Worm (Caenorhabditis elegans): ENCODE data around the gene ubc-17.

Gene ubc-17

DNA sequence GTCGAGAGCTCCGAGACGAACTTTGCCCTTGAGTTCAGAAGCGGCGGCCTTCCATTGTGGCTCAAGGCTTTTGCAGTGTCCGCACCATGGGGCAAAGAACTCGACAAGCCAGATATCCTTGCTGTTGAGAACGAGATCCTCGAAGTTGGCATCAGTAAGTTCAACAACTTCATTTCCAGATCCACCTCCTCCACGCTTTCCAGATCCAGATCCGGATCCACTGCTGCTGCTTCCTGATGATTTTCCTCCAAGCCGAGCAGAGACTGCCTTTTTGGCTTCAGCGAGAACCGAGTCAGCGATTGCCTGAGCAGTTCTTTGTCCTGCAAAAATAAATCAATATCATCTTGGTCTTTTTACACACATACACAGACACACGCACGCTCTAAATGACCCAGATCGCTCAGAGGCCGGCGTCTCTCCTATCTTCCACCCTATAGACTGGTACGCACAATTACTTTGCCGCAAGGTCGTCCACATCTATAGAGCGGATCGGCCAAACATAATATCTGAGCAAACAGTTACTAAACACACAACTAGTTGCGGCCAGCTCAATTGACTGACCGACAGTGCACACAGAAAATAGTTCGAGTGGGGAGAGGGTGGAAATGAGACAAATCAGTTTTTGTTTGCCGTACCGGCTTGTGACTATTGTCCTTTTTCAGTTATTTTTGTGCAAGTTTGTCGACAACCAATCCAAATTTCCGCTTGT, 17.0 kb downstream of the ubc-17 start:
- TF ChIP-seq him-1 (tag; optimal IDR thresholded peaks at IDR 0.05) (no peak), W03F9.2 (tag; optimal IDR thresholded peaks at IDR 0.05) (no peak), dao-5 (tag; optimal IDR thresholded peaks at IDR 0.05) (no peak)

DNA sequence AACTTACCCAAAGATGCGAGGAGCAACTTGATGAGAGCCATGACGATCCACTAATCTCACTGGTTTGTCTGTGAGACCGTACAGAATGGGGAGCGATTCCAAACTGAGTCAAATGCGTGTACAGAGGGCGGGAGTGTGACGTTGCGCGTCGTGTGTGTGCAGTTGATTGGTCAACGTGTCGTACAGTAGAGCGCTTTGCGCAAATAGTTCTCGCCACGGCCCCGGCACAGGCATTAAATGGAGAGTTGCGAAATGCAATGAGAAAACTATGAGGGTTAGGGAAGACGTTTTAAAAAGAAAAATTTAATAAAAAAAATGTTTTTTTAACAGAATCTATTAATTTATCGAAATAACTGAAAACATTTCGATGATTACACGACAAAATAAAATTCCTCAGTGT, 18.0 kb downstream of the ubc-17 start, which contains the start of gene pdi-6:
Gene pdi-6, minus strand, starts transcription at position 164 of the 400 bp plus-strand sequence.
- TF ChIP-seq him-1 (tag; optimal IDR thresholded peaks at IDR 0.05) (peak; percentile 60), dao-5 (tag; optimal IDR thresholded peaks at IDR 0.05) (no peak), W03F9.2 (tag; optimal IDR thresholded peaks at IDR 0.05) (peak; percentile 81)

DNA sequence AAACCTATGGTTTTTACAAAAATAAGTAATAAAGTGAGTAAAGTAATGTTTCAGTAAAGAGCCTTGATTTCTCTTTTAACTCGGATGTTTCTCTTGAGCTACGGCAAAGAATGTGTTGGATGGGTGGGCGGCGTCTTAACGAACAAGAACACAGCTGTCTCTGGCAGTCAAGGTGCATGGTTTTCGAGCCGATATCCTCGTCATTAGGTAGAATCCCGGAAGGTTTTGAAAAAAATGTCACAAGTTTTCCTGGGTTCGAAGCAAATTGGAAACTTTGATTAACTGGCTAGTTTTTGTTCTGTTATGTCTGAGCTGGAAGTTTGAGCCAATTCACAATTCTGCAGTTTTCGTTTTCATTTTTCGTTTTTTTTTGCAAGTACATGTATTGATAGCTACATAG, 24.9 kb downstream of the ubc-17 start, which contains the start of gene B0403.6:
Gene B0403.6, minus strand, starts transcription at position 101 of the 400 bp plus-strand sequence.
- TF ChIP-seq dao-5 (tag; optimal IDR thresholded peaks at IDR 0.05) (no peak), him-1 (tag; optimal IDR thresholded peaks at IDR 0.05) (no peak), W03F9.2 (tag; optimal IDR thresholded peaks at IDR 0.05) (no peak)

DNA sequence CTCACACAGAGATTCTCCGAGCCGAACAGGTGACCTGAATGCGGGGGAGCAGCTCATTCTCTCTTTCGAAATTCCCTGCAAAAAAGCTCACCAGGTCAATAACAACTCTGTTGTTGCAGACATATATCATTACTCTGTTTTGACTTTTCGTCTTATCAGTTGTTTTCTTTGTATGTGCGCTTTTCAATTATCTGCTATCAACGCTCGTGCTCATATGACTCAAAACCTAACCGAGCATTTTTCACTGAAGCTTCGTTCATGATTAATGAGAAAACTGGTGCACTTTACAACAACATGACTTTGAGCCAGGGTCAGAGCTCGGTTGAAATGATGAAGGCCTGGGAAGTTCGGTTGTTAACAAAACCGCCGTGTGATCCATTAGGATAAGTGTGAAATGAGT, 26.1 kb downstream of the ubc-17 start:
- no peak for TF ChIP-seq W03F9.2 (tag; optimal IDR thresholded peaks at IDR 0.05)
- no peak for TF ChIP-seq him-1 (tag; optimal IDR thresholded peaks at IDR 0.05)
- no peak for TF ChIP-seq dao-5 (tag; optimal IDR thresholded peaks at IDR 0.05)

DNA sequence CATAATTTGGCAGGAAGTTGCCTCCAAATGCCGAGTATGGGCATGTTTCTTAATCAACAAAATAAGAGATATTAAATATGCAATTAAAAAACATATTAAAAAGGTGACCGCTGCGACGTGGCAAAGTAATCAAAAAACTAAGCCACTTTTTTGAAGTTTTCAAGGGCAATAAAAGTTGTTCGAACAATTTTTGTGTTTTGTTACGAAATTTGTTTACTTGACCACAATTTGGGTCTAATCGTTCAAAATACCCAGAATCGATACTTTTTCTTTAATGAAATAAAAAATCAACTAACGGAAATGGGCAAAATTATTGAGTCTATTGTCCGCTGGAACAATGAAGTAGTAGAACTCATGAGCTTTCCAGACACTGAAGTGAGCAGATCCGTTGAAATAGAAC, 34.7 kb downstream of the ubc-17 start, which contains the start of gene Y1B5A.1:
Gene Y1B5A.1, plus strand, starts transcription at position 301 of the 400 bp plus-strand sequence.
- no peak for TF ChIP-seq W03F9.2 (tag; optimal IDR thresholded peaks at IDR 0.05)
- no peak for TF ChIP-seq dao-5 (tag; optimal IDR thresholded peaks at IDR 0.05)
- TF ChIP-seq him-1 (tag; optimal IDR thresholded peaks at IDR 0.05): no peak

DNA sequence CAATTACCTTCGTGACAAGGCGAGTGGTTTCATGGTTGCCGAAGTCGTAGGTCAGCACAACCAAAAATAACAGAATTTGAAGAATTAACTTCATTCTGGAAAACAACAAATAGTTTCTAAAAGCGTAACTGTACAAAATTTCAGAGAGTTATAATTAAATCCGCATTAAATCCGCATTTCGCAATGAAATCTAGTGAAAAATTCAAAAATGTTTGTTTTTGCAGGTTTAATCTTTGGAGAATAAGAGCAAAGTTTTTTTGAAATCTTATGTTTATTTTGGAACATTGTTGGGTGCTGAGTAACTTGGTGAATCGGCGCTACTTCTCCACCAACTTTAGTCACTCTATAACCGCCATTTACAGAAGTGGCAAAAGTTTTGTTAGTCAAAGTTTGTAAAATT, 35.5 kb downstream of the ubc-17 start, which contains the start of gene C36B7.4:
Gene C36B7.4, minus strand, starts transcription at position 101 of the 400 bp plus-strand sequence.
- TF ChIP-seq him-1 (tag; optimal IDR thresholded peaks at IDR 0.05) (no peak), W03F9.2 (tag; optimal IDR thresholded peaks at IDR 0.05) (no peak), dao-5 (tag; optimal IDR thresholded peaks at IDR 0.05) (no peak)

DNA sequence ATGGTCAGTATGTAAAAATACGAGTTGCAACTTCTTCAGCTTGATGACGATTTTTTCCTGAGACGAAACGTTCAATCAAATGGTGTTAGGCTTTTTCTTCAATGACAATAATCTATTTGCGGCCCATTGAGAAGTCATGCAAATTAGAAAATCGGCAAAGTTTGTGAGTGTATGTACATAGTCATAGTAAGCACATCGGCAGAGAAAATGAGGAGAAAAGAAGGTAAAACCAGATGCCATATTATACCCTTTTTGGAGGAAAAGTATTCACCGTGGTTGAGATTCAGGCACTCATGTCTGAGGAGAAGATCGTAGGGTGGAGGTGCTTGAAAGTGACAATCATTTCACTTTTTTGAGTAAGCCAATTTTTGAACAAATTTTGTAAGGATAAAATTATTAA, 46.0 kb downstream of the ubc-17 start, which contains the start of gene C36B7.5:
Gene C36B7.5, minus strand, starts transcription at position 101 of the 400 bp plus-strand sequence.
- TF ChIP-seq W03F9.2 (tag; optimal IDR thresholded peaks at IDR 0.05) (no peak), dao-5 (tag; optimal IDR thresholded peaks at IDR 0.05) (no peak), him-1 (tag; optimal IDR thresholded peaks at IDR 0.05) (no peak)

DNA sequence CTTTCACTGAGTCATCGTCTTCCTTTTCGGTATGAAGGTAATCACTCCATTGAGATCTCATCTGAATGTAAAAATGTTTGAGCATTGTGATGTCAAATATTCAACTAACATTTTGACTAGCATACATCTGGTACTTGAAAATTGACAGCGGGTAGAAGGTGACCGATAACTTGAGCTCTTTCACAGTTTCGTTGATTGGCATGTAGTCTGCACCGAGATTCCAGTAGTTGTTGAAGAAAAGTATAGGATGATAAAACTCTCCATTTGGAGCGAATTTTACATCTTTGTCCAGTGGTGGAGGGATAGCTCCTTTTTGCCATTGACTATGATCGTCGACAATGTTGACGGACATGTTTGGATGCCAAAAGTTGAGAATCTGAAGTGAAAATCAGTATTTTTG, 48.7 kb downstream of the ubc-17 start:
- TF ChIP-seq dao-5 (tag; optimal IDR thresholded peaks at IDR 0.05) (no peak), him-1 (tag; optimal IDR thresholded peaks at IDR 0.05) (no peak), W03F9.2 (tag; optimal IDR thresholded peaks at IDR 0.05) (no peak)

DNA sequence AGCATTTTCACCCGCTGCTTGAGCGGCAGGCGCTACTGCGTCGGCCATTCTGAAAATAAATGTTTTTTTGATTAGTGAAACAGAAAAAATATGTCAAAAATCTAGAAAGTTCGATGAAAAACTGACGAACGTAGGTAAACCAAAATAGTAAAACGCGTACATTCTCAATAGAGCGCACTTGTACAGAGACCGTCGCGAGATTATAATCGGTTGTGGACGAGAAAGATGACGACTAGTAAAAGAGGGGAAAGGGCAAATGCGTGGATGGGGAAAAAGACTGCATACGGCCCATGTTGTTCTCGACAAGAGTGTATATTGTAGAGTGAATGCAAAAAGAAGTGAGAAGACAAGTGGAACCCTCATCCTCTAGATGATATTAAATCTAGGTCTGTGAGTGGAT, 49.9 kb downstream of the ubc-17 start, which contains the start of gene C36B7.6:
Gene C36B7.6, minus strand, starts transcription at position 49 of the 400 bp plus-strand sequence.
- no peak for TF ChIP-seq him-1 (tag; optimal IDR thresholded peaks at IDR 0.05)
- TF ChIP-seq W03F9.2 (tag; optimal IDR thresholded peaks at IDR 0.05): no peak
- no peak for TF ChIP-seq dao-5 (tag; optimal IDR thresholded peaks at IDR 0.05)

DNA sequence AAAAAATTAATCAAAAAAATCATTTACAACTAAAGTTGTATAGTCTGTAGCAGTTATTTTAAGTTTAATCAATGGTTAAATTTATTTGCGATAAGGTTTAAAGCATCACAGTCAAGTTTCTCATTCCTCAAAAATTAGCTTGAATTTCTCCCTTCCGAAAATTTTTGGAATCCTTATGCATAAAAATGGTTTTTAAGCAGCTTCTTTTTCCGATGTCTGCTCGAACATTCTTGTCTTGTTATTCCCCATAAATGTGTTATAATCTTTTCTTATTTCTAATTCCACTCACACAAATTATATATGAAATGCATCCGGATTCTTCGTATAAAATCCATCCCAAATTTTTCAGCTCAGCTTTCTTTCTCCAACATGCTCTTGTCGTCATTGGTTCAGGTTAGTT, 51.1 kb downstream of the ubc-17 start, which contains the start of gene C36B7.3:
Gene C36B7.3, plus strand, starts transcription at position 301 of the 400 bp plus-strand sequence.
- no peak for TF ChIP-seq him-1 (tag; optimal IDR thresholded peaks at IDR 0.05)
- no peak for TF ChIP-seq W03F9.2 (tag; optimal IDR thresholded peaks at IDR 0.05)
- TF ChIP-seq dao-5 (tag; optimal IDR thresholded peaks at IDR 0.05): no peak

All from whole organism, L4/young adult.